Fruit fly (Drosophila melanogaster) whole organism, wandering third instar larva: ENCODE measurements around the gene CG3032.

Source experiments
- Abd-B ChIP-seq: fragments of >200 bp; optimal IDR thresholded peaks from 2 replicates; lab custom pipeline; 2017; ENCODE audit warnings: missing biosample characterization, missing genetic modification characterization
- CG9705 ChIP-seq: fragments of 200-800 bp; sonication (Bioruptor generic); optimal IDR thresholded peaks from 2 replicates; lab custom pipeline; 2018; ENCODE audit warnings: missing biosample characterization, mild to moderate bottlenecking, missing genetic modification characterization
- GATAd ChIP-seq: sonication (Bioruptor generic); optimal IDR thresholded peaks from 2 replicates; lab custom pipeline; 2016; ENCODE audit warnings: missing biosample characterization, missing genetic modification characterization
- Hr83 ChIP-seq: fragments of 200-300 bp; sonication (Bioruptor generic); optimal IDR thresholded peaks from 2 replicates; lab custom pipeline; 2016; ENCODE audit warnings: missing biosample characterization, mild to moderate bottlenecking, missing genetic modification characterization, moderate library complexity; ENCODE audit not compliant: poor library complexity, severe bottlenecking
- Myc ChIP-seq: fragments of >200 bp; optimal IDR thresholded peaks from 2 replicates; lab custom pipeline; 2017
- N ChIP-seq: fragments of >200 bp; optimal IDR thresholded peaks from 2 replicates; lab custom pipeline; 2018; ENCODE audit warnings: missing biosample characterization, missing external identifiers, missing genetic modification characterization
- OdsH ChIP-seq: fragments of 200-800 bp; sonication (Bioruptor generic); optimal IDR thresholded peaks from 2 replicates; lab custom pipeline; 2016; ENCODE audit warnings: missing biosample characterization, mild to moderate bottlenecking, missing genetic modification characterization
- dmrt93B ChIP-seq: fragments of 200-800 bp; sonication (Bioruptor generic); optimal IDR thresholded peaks from 2 replicates; lab custom pipeline; 2018; ENCODE audit warnings: missing biosample characterization, mild to moderate bottlenecking, missing genetic modification characterization
- woc ChIP-seq: sonication (Bioruptor generic); optimal IDR thresholded peaks from 2 replicates; lab custom pipeline; 2016; ENCODE audit warnings: missing biosample characterization, mild to moderate bottlenecking, missing genetic modification characterization

DNA sequence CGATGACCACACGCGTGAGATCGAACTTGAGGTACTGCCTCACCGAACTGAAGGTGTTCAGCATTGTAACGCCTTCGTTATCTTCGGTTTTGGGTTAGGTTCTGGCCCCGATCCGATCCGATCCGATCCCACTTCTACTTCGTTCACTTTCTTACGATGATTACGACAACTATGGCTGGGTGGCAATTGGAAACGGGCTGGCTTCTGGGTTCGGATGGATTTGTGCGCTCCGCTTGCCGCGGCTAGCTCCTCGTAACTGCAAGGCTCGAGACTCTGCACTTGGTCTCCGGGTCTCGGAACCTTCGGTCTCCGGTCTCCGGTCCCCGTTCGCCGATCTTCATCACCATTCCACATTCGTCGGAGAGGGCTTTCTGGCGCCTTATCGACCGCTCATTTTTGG is 20.3 kb downstream of the CG3032 start, which contains the start of gene Inx7:
- TF ChIP-seq GATAd (GFP tag; lab: Kevin White, UChicago) (no peak), dmrt93B (GFP tag; lab: Kevin White, UChicago) (no peak), N (no peak), woc (GFP tag; lab: Kevin White, UChicago) (no peak), Abd-B (GFP tag; lab: Kevin White, UChicago) (no peak), Hr83 (GFP tag; lab: Kevin White, UChicago) (no peak), Myc (lab: Kevin White, UChicago) (no peak), CG9705 (GFP tag; lab: Kevin White, UChicago) (no peak), OdsH (GFP tag; lab: Kevin White, UChicago) (no peak)
